Fruit fly (Drosophila melanogaster) whole organism, embryonic: ENCODE measurements around the gene CG2841.
A peak's percentile ranks its signal among the peaks of the same experiment; 100 is the strongest.

Experiments used
- Adf1 ChIP-seq: fragments of 200-800 bp; sonication (Bioruptor generic); IDR thresholded peaks from 2 replicates; pipeline ENCODE4 v1.3.6; 2022; ENCODE audit warnings: missing biosample characterization, missing genetic modification characterization
- CG11696 ChIP-seq: fragments of 200-800 bp; sonication (Bioruptor generic); IDR thresholded peaks from 2 replicates; pipeline ENCODE4 v1.3.6; 2022; ENCODE audit warnings: missing biosample characterization, missing genetic modification characterization
- CG13296 ChIP-seq: fragments of 200-800 bp; sonication (Bioruptor generic); optimal IDR thresholded peaks from 3 replicates; lab custom pipeline; 2018; ENCODE audit warnings: missing biosample characterization, mild to moderate bottlenecking, missing genetic modification characterization
- CG15011 ChIP-seq: fragments of 200-800 bp; sonication (Bioruptor generic); optimal IDR thresholded peaks from 3 replicates; lab custom pipeline; 2018; ENCODE audit warnings: missing biosample characterization, mild to moderate bottlenecking, missing genetic modification characterization
- CG15073 ChIP-seq: fragments of 200-800 bp; sonication (Bioruptor generic); optimal IDR thresholded peaks from 2 replicates; lab custom pipeline; 2016; ENCODE audit warnings: missing biosample characterization, missing genetic modification characterization
- CG1529 ChIP-seq: fragments of 200-800 bp; sonication (Bioruptor generic); optimal IDR thresholded peaks from 3 replicates; lab custom pipeline; 2018; ENCODE audit warnings: missing biosample characterization, missing genetic modification characterization
- CG15514 ChIP-seq: fragments of 200-800 bp; sonication (Bioruptor generic); optimal IDR thresholded peaks from 3 replicates; lab custom pipeline; 2017; ENCODE audit warnings: missing biosample characterization, missing genetic modification characterization, mild to moderate bottlenecking, moderate library complexity, missing genetic modification reagents
- CG17359 ChIP-seq: fragments of 200-800 bp; sonication (Bioruptor generic); optimal IDR thresholded peaks from 3 replicates; lab custom pipeline; 2018; ENCODE audit warnings: missing biosample characterization, mild to moderate bottlenecking, missing genetic modification characterization, moderate library complexity
- CG1832 ChIP-seq: fragments of 200-800 bp; sonication (Bioruptor generic); optimal IDR thresholded peaks from 2 replicates; lab custom pipeline; 2017; ENCODE audit warnings: missing biosample characterization, mild to moderate bottlenecking, missing genetic modification characterization, inconsistent platforms
- CG18619 ChIP-seq: fragments of 200-800 bp; sonication (Bioruptor generic); optimal IDR thresholded peaks from 3 replicates; lab custom pipeline; 2017; ENCODE audit warnings: missing biosample characterization, mild to moderate bottlenecking, missing genetic modification characterization
- CG2199 ChIP-seq: fragments of 200-800 bp; sonication (Bioruptor generic); IDR thresholded peaks from 3 replicates; pipeline ENCODE4 v1.3.6; 2022; ENCODE audit warnings: missing biosample characterization, missing genetic modification characterization
- CG2712 ChIP-seq: fragments of 200-800 bp; optimal IDR thresholded peaks from 3 replicates; lab custom pipeline; 2019; ENCODE audit warnings: missing biosample characterization, mild to moderate bottlenecking, missing genetic modification characterization, moderate library complexity
- CG32767 ChIP-seq: fragments of 200-800 bp; sonication (Bioruptor generic); IDR thresholded peaks from 2 replicates; pipeline ENCODE4 v1.3.6; 2022; ENCODE audit warnings: missing biosample characterization, missing genetic modification characterization
- CG34224 ChIP-seq: fragments of 200-800 bp; sonication (Bioruptor generic); IDR thresholded peaks from 3 replicates; pipeline ENCODE4 v1.3.6; 2022; ENCODE audit warnings: missing biosample characterization, missing genetic modification characterization; ENCODE audit not compliant: partially characterized antibody
- CG3995 ChIP-seq: fragments of 200-800 bp; sonication (Bioruptor generic); optimal IDR thresholded peaks from 3 replicates; lab custom pipeline; 2016; ENCODE audit warnings: missing biosample characterization, missing genetic modification characterization
- CG42726 ChIP-seq: fragments of 200-800 bp; sonication (Bioruptor generic); IDR thresholded peaks from 2 replicates; pipeline ENCODE4 v1.3.6; 2022; ENCODE audit warnings: missing biosample characterization, missing genetic modification characterization; ENCODE audit not compliant: partially characterized antibody
- CG6254 ChIP-seq: fragments of 200-800 bp; sonication (Bioruptor generic); optimal IDR thresholded peaks from 3 replicates; lab custom pipeline; 2017; ENCODE audit warnings: mild to moderate bottlenecking, missing biosample characterization, missing genetic modification reagents, missing genetic modification characterization
- CG8290 ChIP-seq, 3 experiments: fragments of 200-800 bp; sonication (Bioruptor generic); optimal IDR thresholded peaks; 2 replicates each; lab custom pipeline; 2016 to 2019; ENCODE audit warnings: missing biosample characterization in 3 of 3, missing genetic modification characterization in 3 of 3, mild to moderate bottlenecking in 2 of 3, moderate library complexity in 1 of 3
- D19A ChIP-seq: fragments of 200-800 bp; optimal IDR thresholded peaks from 3 replicates; lab custom pipeline; 2019; ENCODE audit warnings: missing biosample characterization, mild to moderate bottlenecking, missing genetic modification characterization, moderate library complexity
- Deaf1 ChIP-seq: fragments of 200-800 bp; optimal IDR thresholded peaks from 3 replicates; lab custom pipeline; 2019; ENCODE audit warnings: missing biosample characterization, mild to moderate bottlenecking, missing genetic modification characterization, moderate library complexity
- ERR ChIP-seq: fragments of 200-800 bp; sonication (Bioruptor generic); optimal IDR thresholded peaks from 2 replicates; lab custom pipeline; 2016; ENCODE audit warnings: missing biosample characterization, missing genetic modification characterization
- HHEX ChIP-seq: fragments of 200-800 bp; sonication (Bioruptor generic); optimal IDR thresholded peaks from 3 replicates; lab custom pipeline; 2017; ENCODE audit warnings: missing biosample characterization, mild to moderate bottlenecking, missing genetic modification characterization, missing genetic modification reagents
- Hr78 ChIP-seq, 2 experiments: fragments of 200-800 bp in 1 of 2; fragments of >200 bp in 1 of 2; sonication (Bioruptor generic) in 1 of 2; optimal IDR thresholded peaks; 2 replicates each; lab custom pipeline; 2017 to 2019; ENCODE audit warnings: missing biosample characterization in 2 of 2, missing genetic modification characterization in 2 of 2, mild to moderate bottlenecking in 1 of 2, moderate library complexity in 1 of 2
- Med ChIP-seq: fragments of 200-800 bp; sonication (Bioruptor generic); peaks from one replicate; lab custom pipeline; 2016; ENCODE audit warnings: missing biosample characterization, missing genetic modification characterization, mild to moderate bottlenecking, inconsistent platforms, moderate library complexity
- Mrtf ChIP-seq: fragments of 200-800 bp; sonication (Bioruptor generic); IDR thresholded peaks from 3 replicates; pipeline ENCODE4 v1.3.6; 2022; ENCODE audit warnings: missing biosample characterization, missing genetic modification characterization
- Optix ChIP-seq: fragments of 200-800 bp; sonication (Bioruptor generic); IDR thresholded peaks from 3 replicates; pipeline ENCODE4 v1.3.6; 2022; ENCODE audit warnings: missing biosample characterization, missing genetic modification characterization
- PHDP ChIP-seq: fragments of 200-800 bp; sonication (Bioruptor generic); optimal IDR thresholded peaks from 3 replicates; lab custom pipeline; 2018; ENCODE audit warnings: missing biosample characterization, mild to moderate bottlenecking, missing genetic modification characterization, moderate library complexity
- Pdp1 ChIP-seq, 2 experiments: fragments of 200-800 bp; sonication (Bioruptor generic); optimal IDR thresholded peaks; 3 replicates each; lab custom pipeline; 2016; ENCODE audit warnings: missing biosample characterization in 2 of 2, missing genetic modification characterization in 2 of 2, mild to moderate bottlenecking in 1 of 2, moderate library complexity in 1 of 2
- Sry-δ ChIP-seq: fragments of 200-800 bp; sonication (Bioruptor generic); optimal IDR thresholded peaks from 2 replicates; lab custom pipeline; 2016; ENCODE audit warnings: missing biosample characterization, missing genetic modification characterization
- abd-A ChIP-seq: fragments of 200-800 bp; sonication (Bioruptor generic); optimal IDR thresholded peaks from 3 replicates; lab custom pipeline; 2019; ENCODE audit warnings: missing biosample characterization, mild to moderate bottlenecking, missing genetic modification characterization, moderate library complexity
- ac ChIP-seq: fragments of 200-800 bp; sonication (Bioruptor generic); optimal IDR thresholded peaks from 3 replicates; lab custom pipeline; 2017; ENCODE audit warnings: missing biosample characterization, mild to moderate bottlenecking, missing genetic modification characterization
- cg ChIP-seq: fragments of 200-800 bp; sonication (Bioruptor generic); optimal IDR thresholded peaks from 3 replicates; lab custom pipeline; 2019; ENCODE audit warnings: missing biosample characterization, mild to moderate bottlenecking, missing genetic modification characterization, moderate library complexity
- chinmo ChIP-seq: fragments of 200-800 bp; sonication (Bioruptor generic); IDR thresholded peaks from 4 replicates; pipeline ENCODE4 v1.3.6; 2022; ENCODE audit warnings: missing biosample characterization, missing genetic modification characterization; ENCODE audit not compliant: partially characterized antibody
- ci ChIP-seq: fragments of 200-800 bp; sonication (Bioruptor generic); IDR thresholded peaks from 3 replicates; pipeline ENCODE4 v1.3.6; 2022; ENCODE audit warnings: missing biosample characterization, missing genetic modification characterization
- crol ChIP-seq: fragments of 200-800 bp; sonication (Bioruptor generic); IDR thresholded peaks from 2 replicates; pipeline ENCODE4 v1.3.6; 2022; ENCODE audit warnings: missing biosample characterization, missing genetic modification characterization
- crp ChIP-seq, 2 experiments: fragments of 200-800 bp; sonication (Bioruptor generic); optimal IDR thresholded peaks; 2 replicates in 1 of 2; 3 replicates in 1 of 2; lab custom pipeline; 2017; ENCODE audit warnings: missing biosample characterization in 2 of 2, missing genetic modification characterization in 2 of 2, mild to moderate bottlenecking in 1 of 2, moderate library complexity in 1 of 2
- kni ChIP-seq: fragments of 200-800 bp; sonication (Bioruptor generic); optimal IDR thresholded peaks from 3 replicates; lab custom pipeline; 2017; ENCODE audit warnings: mild to moderate bottlenecking, missing biosample characterization, missing genetic modification reagents, missing genetic modification characterization
- otp ChIP-seq: fragments of 200-800 bp; sonication (Bioruptor generic); IDR thresholded peaks from 3 replicates; pipeline ENCODE4, ENCODE4 v1.3.6; 2022; ENCODE audit warnings: missing biosample characterization, missing genetic modification characterization
- pros ChIP-seq: fragments of 200-800 bp; sonication (Bioruptor generic); optimal IDR thresholded peaks from 3 replicates; lab custom pipeline; 2019; ENCODE audit warnings: missing biosample characterization, mild to moderate bottlenecking, missing genetic modification characterization, moderate library complexity
- pzg ChIP-seq: fragments of 200-800 bp; sonication (Bioruptor generic); optimal IDR thresholded peaks from 3 replicates; lab custom pipeline; 2018; ENCODE audit warnings: missing biosample characterization, mild to moderate bottlenecking, missing genetic modification characterization, moderate library complexity
- repo ChIP-seq: fragments of 200-800 bp; sonication (Bioruptor generic); optimal IDR thresholded peaks from 2 replicates; lab custom pipeline; 2016; ENCODE audit warnings: missing biosample characterization, missing genetic modification characterization
- sc ChIP-seq, 3 experiments: fragments of >200 bp in 2 of 3; fragments of 200-800 bp in 1 of 3; sonication (Bioruptor generic) in 1 of 3; optimal IDR thresholded peaks; 2 replicates in 2 of 3; 3 replicates in 1 of 3; lab custom pipeline; 2017; ENCODE audit warnings: mild to moderate bottlenecking in 1 of 3, missing biosample characterization in 1 of 3, missing genetic modification characterization in 1 of 3, missing genetic modification reagents in 1 of 3
- slp2 ChIP-seq: fragments of 200-800 bp; sonication (Bioruptor generic); optimal IDR thresholded peaks from 2 replicates; lab custom pipeline; 2016; ENCODE audit warnings: missing biosample characterization, missing genetic modification characterization
- sug ChIP-seq: fragments of 200-800 bp; optimal IDR thresholded peaks from 2 replicates; lab custom pipeline; 2019; ENCODE audit warnings: missing biosample characterization, mild to moderate bottlenecking, missing genetic modification characterization, moderate library complexity
- twi ChIP-seq: fragments of 200-800 bp; optimal IDR thresholded peaks from 2 replicates; lab custom pipeline; 2019; ENCODE audit warnings: missing biosample characterization, mild to moderate bottlenecking, missing genetic modification characterization, moderate library complexity

The CG2841 gene

dm6 chrX:2317347-2317832 lies 48.8 kb downstream of the CG2841 start (continued):
- TF ChIP-seq CG34224 (GFP tag; lab: Robert Waterston, UW), result peak; percentile 62
- peak; percentile 77 for TF ChIP-seq kni
- TF ChIP-seq pros (GFP tag; lab: Kevin White, UChicago), result peak; percentile 97
- no peak for TF ChIP-seq CG6254
- peak; percentile 28 for TF ChIP-seq Deaf1
- TF ChIP-seq CG15514 (GFP tag; lab: Kevin White, UChicago), result peak; percentile 48
- peak in 1 of 2 experiments; percentile 20 for TF ChIP-seq Pdp1 (GFP tag; optimal IDR thresholded peaks at IDR 0.05; lab: Kevin White, UChicago)
- TF ChIP-seq chinmo (GFP tag; lab: Robert Waterston, UW), result peak; percentile 90
- peak; percentile 33 for TF ChIP-seq PHDP (tag; lab: Kevin White, UChicago)
- TF ChIP-seq repo (GFP tag; lab: Kevin White, UChicago), result peak; percentile 1
- TF ChIP-seq CG2712 (tag; lab: Kevin White, UChicago), result peak; percentile 18
- no peak for TF ChIP-seq Sry-δ (GFP tag; lab: Kevin White, UChicago)
- peak; percentile 94 for TF ChIP-seq sug (tag; lab: Kevin White, UChicago)
- TF ChIP-seq ERR (GFP tag; lab: Kevin White, UChicago), result peak; percentile 33
- no peak for TF ChIP-seq Optix (GFP tag; lab: Robert Waterston, UW)
- 0 out of 2 replicates have a peak, but pooled peaks have one; percentile 21 for TF ChIP-seq CG42726
- TF ChIP-seq D19A, result no peak
- TF ChIP-seq crp (GFP tag; optimal IDR thresholded peaks at IDR 0.05; lab: Kevin White, UChicago), result peak in 1 of 2 experiments; percentile 72
- TF ChIP-seq CG8290 (GFP tag; optimal IDR thresholded peaks at IDR 0.05; lab: Kevin White, UChicago), result no peak
- peak in 1 of 2 experiments; percentile 17 for TF ChIP-seq CG8290 (tag; optimal IDR thresholded peaks at IDR 0.05; lab: Kevin White, UChicago)

- TF ChIP-seq cg (GFP tag; lab: Kevin White, UChicago) (peak; percentile 32), HHEX (GFP tag; lab: Kevin White, UChicago) (no peak), CG17359 (tag; lab: Kevin White, UChicago) (no peak), ci (peak; percentile 15; the same call in 1 of the 3 replicates), crol (peak; percentile 77), CG11696 (peak; percentile 72; the same call in 1 of the 2 replicates), twi (tag; lab: Kevin White, UChicago) (no peak), CG8290 (GFP tag; optimal IDR thresholded peaks at IDR 0.05; lab: Kevin White, UChicago) (no peak), CG8290 (tag; optimal IDR thresholded peaks at IDR 0.05; lab: Kevin White, UChicago) (peak in 1 of 2 experiments; percentile 22), sc (optimal IDR thresholded peaks at IDR 0.05; lab: Kevin White, UChicago) (no peak), sc (GFP tag; optimal IDR thresholded peaks at IDR 0.05; lab: Kevin White, UChicago) (no peak), Med (GFP tag; lab: Kevin White, UChicago) (peak; percentile 18), ac (GFP tag; lab: Kevin White, UChicago) (peak; percentile 61), Hr78 (GFP tag; optimal IDR thresholded peaks at IDR 0.05; lab: Kevin White, UChicago) (no peak)
These were observed 57.7 kb downstream of the CG2841 start for dm6 chrX:2308403-2308965.

dm6 chrX:2307564-2307963 lies 58.6 kb downstream of the CG2841 start:
- TF ChIP-seq abd-A (peak; percentile 61), slp2 (GFP tag; lab: Kevin White, UChicago) (no peak), CG3995 (GFP tag; lab: Kevin White, UChicago) (no peak), otp (GFP tag; lab: Robert Waterston, UW) (0 out of 3 replicates have a peak, but pooled peaks have one; percentile 16), pzg (GFP tag; lab: Kevin White, UChicago) (no peak), CG1529 (GFP tag; lab: Kevin White, UChicago) (no peak), CG1832 (GFP tag; lab: Kevin White, UChicago) (peak; percentile 85), CG15073 (GFP tag; lab: Kevin White, UChicago) (no peak), Adf1 (GFP tag; lab: Robert Waterston, UW) (peak; percentile 28; the same call in 1 of the 2 replicates), CG18619 (GFP tag; lab: Kevin White, UChicago) (no peak), crol (peak; percentile 95), CG2199 (GFP tag; lab: Robert Waterston, UW) (0 out of 3 replicates have a peak, but pooled peaks have one; percentile 51), CG32767 (peak; percentile 69), CG15011 (GFP tag; lab: Kevin White, UChicago) (no peak), Mrtf (GFP tag; lab: Robert Waterston, UW) (no peak), CG13296 (GFP tag; lab: Kevin White, UChicago) (no peak), kni (peak; percentile 39)
